Worm (Caenorhabditis elegans) whole organism, early embryonic: ENCODE data around the gene rmd-3.

Source experiments
- B0310.2 ChIP-seq: sonication (generic microtip); optimal IDR thresholded peaks from 2 replicates; lab custom pipeline; 2016; ENCODE audit warnings: mild to moderate bottlenecking, missing genetic modification characterization, missing compliant biosample characterization
- ama-1 ChIP-seq: fragments of 150-350 bp; optimal IDR thresholded peaks from 2 replicates; lab custom pipeline; 2014
- ets-7 ChIP-seq: sonication (generic microtip); optimal IDR thresholded peaks from 2 replicates; lab custom pipeline; 2016; ENCODE audit warnings: missing genotype, missing genetic modification characterization, missing compliant biosample characterization
- flt-1 ChIP-seq: fragments of 200-800 bp; sonication (Bioruptor generic); IDR thresholded peaks from 2 replicates; pipeline ENCODE4 v1.3.6; 2022; ENCODE audit warnings: missing genetic modification characterization, missing compliant biosample characterization
- hmbx-1 ChIP-seq: sonication (generic microtip); optimal IDR thresholded peaks from 2 replicates; lab custom pipeline; 2016; ENCODE audit warnings: mild to moderate bottlenecking, missing genetic modification characterization, missing compliant biosample characterization
- hmg-4 ChIP-seq: fragments of 200-800 bp; sonication (Bioruptor generic); optimal IDR thresholded peaks from 2 replicates; lab custom pipeline; 2018; ENCODE audit warnings: mild to moderate bottlenecking, missing genetic modification characterization, missing compliant biosample characterization
- hnd-1 ChIP-seq: sonication (generic microtip); optimal IDR thresholded peaks from 2 replicates; lab custom pipeline; 2016; ENCODE audit warnings: missing genetic modification characterization, missing compliant biosample characterization
- pes-1 ChIP-seq: fragments of 200-800 bp; sonication (Bioruptor generic); IDR thresholded peaks from 2 replicates; pipeline ENCODE4 v1.3.6; 2022; ENCODE audit warnings: missing genetic modification reagents, missing genetic modification characterization, missing compliant biosample characterization
- scrt-1 ChIP-seq: fragments of 200-800 bp; sonication (Bioruptor generic); IDR thresholded peaks from 2 replicates; pipeline ENCODE4 v1.3.6; 2022; ENCODE audit warnings: missing genetic modification characterization, missing compliant biosample characterization
- sea-1 ChIP-seq: fragments of 200-800 bp; sonication (Bioruptor generic); conservative IDR thresholded peaks from 2 replicates; pipeline ENCODE4 v1.3.6; 2022; ENCODE audit warnings: missing genetic modification characterization, missing compliant biosample characterization
- tbx-11 ChIP-seq: fragments of 200-800 bp; sonication (Bioruptor generic); IDR thresholded peaks from 2 replicates; pipeline ENCODE4 v1.3.6; 2022; ENCODE audit warnings: missing genetic modification characterization, missing compliant biosample characterization
- tbx-37 ChIP-seq: fragments of 200-800 bp; sonication (Bioruptor generic); conservative IDR thresholded peaks from 2 replicates; pipeline ENCODE4 v1.3.6; 2022; ENCODE audit warnings: missing genetic modification reagents, missing genetic modification characterization, missing compliant biosample characterization
- tra-4 ChIP-seq: sonication (generic microtip); optimal IDR thresholded peaks from 2 replicates; lab custom pipeline; 2017; ENCODE audit warnings: missing genetic modification characterization, missing compliant biosample characterization

DNA sequence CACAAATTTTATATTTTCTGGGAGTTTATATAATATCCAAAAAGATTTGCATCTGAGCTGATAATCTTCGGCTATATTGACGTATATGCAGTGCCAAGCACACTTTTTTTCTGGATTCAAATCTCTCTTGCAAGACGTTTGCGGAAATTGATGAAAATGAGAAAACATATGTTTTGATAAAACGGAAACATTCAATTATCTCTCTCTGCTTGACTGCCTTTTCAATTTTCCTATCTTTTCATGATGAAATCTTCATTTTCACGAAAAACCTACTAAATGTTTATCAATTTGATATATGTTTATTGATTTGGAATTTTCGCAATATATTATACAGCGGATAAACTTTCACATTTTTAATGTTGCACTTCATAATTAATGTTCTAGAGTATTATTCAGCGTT, 31.5 kb downstream of the rmd-3 start:
- TF ChIP-seq hmbx-1, result no peak
- TF ChIP-seq ama-1, result no peak
- TF ChIP-seq sea-1, result no peak
- TF ChIP-seq hmg-4 (GFP tag; lab: Kevin White, UChicago), result no peak
- TF ChIP-seq flt-1 (GFP tag; lab: Robert Waterston, UW), result no peak
- no peak for TF ChIP-seq B0310.2 (tag; lab: Kevin White, UChicago)
- TF ChIP-seq ets-7 (tag; lab: Kevin White, UChicago), result no peak
- TF ChIP-seq tra-4 (tag; lab: Kevin White, UChicago), result no peak
- no peak for TF ChIP-seq pes-1 (GFP tag; lab: Robert Waterston, UW)
- no peak for TF ChIP-seq tbx-37 (GFP tag; lab: Robert Waterston, UW)
- TF ChIP-seq hnd-1 (tag; lab: Kevin White, UChicago), result no peak
- no peak for TF ChIP-seq scrt-1
- TF ChIP-seq tbx-11 (GFP tag; lab: Robert Waterston, UW), result no peak
